Worm (Caenorhabditis elegans): ENCODE data around the gene ufm-1.

- TF ChIP-seq pqm-1 (tag; optimal IDR thresholded peaks at IDR 0.05), result no peak
- no peak for TF ChIP-seq eor-1 (tag; optimal IDR thresholded peaks at IDR 0.05)
- no peak for TF ChIP-seq aly-2 (tag; optimal IDR thresholded peaks at IDR 0.05)
- no peak for TF ChIP-seq zag-1 (tag; optimal IDR thresholded peaks at IDR 0.05)
- TF ChIP-seq ztf-11 (tag; optimal IDR thresholded peaks at IDR 0.05), result no peak
- no peak for TF ChIP-seq fkh-10 (GFP tag; optimal IDR thresholded peaks at IDR 0.05)
- no peak for TF ChIP-seq unc-62 (GFP tag; optimal IDR thresholded peaks at IDR 0.05)
- TF ChIP-seq elt-3 (tag; optimal IDR thresholded peaks at IDR 0.05), result no peak
- peak; percentile 96 for TF ChIP-seq nfya-1 (tag; optimal IDR thresholded peaks at IDR 0.05; ENCODE audit: insufficient read depth)
- no peak for TF ChIP-seq mdl-1 (tag; optimal IDR thresholded peaks at IDR 0.05)
These were observed 46.4 kb upstream of the ufm-1 start for ce11 chrIII:7812208-7812880.

Data from whole organism, L3 larva.